Fruit fly (Drosophila melanogaster) whole organism, embryonic: Measurements from ENCODE around the gene Klp64D.

ENCODE experiments used
- Adf1 ChIP-seq: fragments of 200-800 bp; sonication (Bioruptor generic); IDR thresholded peaks from 2 replicates; pipeline ENCODE4 v1.3.6; 2022; ENCODE audit warnings: missing biosample characterization, missing genetic modification characterization
- Aef1 ChIP-seq: fragments of 200-800 bp; sonication (Bioruptor generic); IDR thresholded peaks from 3 replicates; pipeline ENCODE4 v1.3.6; 2022; ENCODE audit warnings: missing biosample characterization, missing genetic modification characterization
- CG10431 ChIP-seq: fragments of 200-800 bp; sonication (Bioruptor generic); optimal IDR thresholded peaks from 3 replicates; lab custom pipeline; 2018; ENCODE audit warnings: missing biosample characterization, mild to moderate bottlenecking, missing genetic modification characterization
- CG11456 ChIP-seq: fragments of 200-800 bp; sonication (Bioruptor generic); IDR thresholded peaks from 3 replicates; pipeline ENCODE4 v1.3.6; 2022; ENCODE audit warnings: missing biosample characterization, missing genetic modification characterization
- CG11504 ChIP-seq: fragments of 200-800 bp; sonication (Bioruptor generic); optimal IDR thresholded peaks from 3 replicates; lab custom pipeline; 2019; ENCODE audit warnings: missing biosample characterization, mild to moderate bottlenecking, missing genetic modification characterization, moderate library complexity
- CG12769 ChIP-seq: fragments of 200-800 bp; sonication (Bioruptor generic); optimal IDR thresholded peaks from 2 replicates; lab custom pipeline; 2019; ENCODE audit warnings: missing biosample characterization, mild to moderate bottlenecking, missing genetic modification characterization, moderate library complexity
- CG13123 ChIP-seq: fragments of 200-800 bp; sonication (Bioruptor generic); optimal IDR thresholded peaks from 2 replicates; lab custom pipeline; 2016; ENCODE audit warnings: missing biosample characterization, missing genetic modification characterization
- CG13424 ChIP-seq: fragments of 200-800 bp; sonication (Bioruptor generic); optimal IDR thresholded peaks from 2 replicates; lab custom pipeline; 2019; ENCODE audit warnings: missing biosample characterization, mild to moderate bottlenecking, missing genetic modification characterization, moderate library complexity
- CG17612 ChIP-seq: fragments of 200-800 bp; sonication (Bioruptor generic); IDR thresholded peaks from 2 replicates; pipeline ENCODE4 v1.3.6; 2022; ENCODE audit warnings: missing biosample characterization, missing genetic modification characterization
- CG18599 ChIP-seq: fragments of 200-800 bp; sonication (Bioruptor generic); optimal IDR thresholded peaks from 3 replicates; lab custom pipeline; 2017; ENCODE audit warnings: missing biosample characterization, missing genetic modification characterization, mild to moderate bottlenecking, moderate library complexity, missing genetic modification reagents
- CG2889 ChIP-seq: fragments of 200-800 bp; sonication (Bioruptor generic); IDR thresholded peaks from 3 replicates; pipeline ENCODE4 v1.3.6; 2022; ENCODE audit warnings: missing biosample characterization, missing genetic modification characterization
- CG43689 ChIP-seq: fragments of 200-800 bp; sonication (Bioruptor generic); IDR thresholded peaks from 2 replicates; pipeline ENCODE4 v1.3.6; 2022; ENCODE audit warnings: missing biosample characterization, missing genetic modification characterization
- CG8944 ChIP-seq: fragments of 200-800 bp; sonication (Bioruptor generic); optimal IDR thresholded peaks from 3 replicates; lab custom pipeline; 2016; ENCODE audit warnings: missing biosample characterization, missing genetic modification characterization
- CTCF ChIP-seq: fragments of 200-800 bp; sonication (Bioruptor generic); optimal IDR thresholded peaks from 2 replicates; lab custom pipeline; 2017; ENCODE audit warnings: missing biosample characterization, mild to moderate bottlenecking, missing genetic modification characterization, moderate library complexity
- D19A ChIP-seq: fragments of 200-800 bp; optimal IDR thresholded peaks from 3 replicates; lab custom pipeline; 2019; ENCODE audit warnings: missing biosample characterization, mild to moderate bottlenecking, missing genetic modification characterization, moderate library complexity
- D19B ChIP-seq: fragments of 200-800 bp; sonication (Bioruptor generic); optimal IDR thresholded peaks from 2 replicates; lab custom pipeline; 2017; ENCODE audit warnings: missing biosample characterization, mild to moderate bottlenecking, missing genetic modification characterization
- Drgx ChIP-seq: fragments of 200-800 bp; sonication (Bioruptor generic); IDR thresholded peaks from 2 replicates; pipeline ENCODE4 v1.3.6; 2022; ENCODE audit warnings: missing biosample characterization, missing genetic modification characterization
- Elba2 ChIP-seq: fragments of 200-800 bp; sonication (Bioruptor generic); optimal IDR thresholded peaks from 3 replicates; lab custom pipeline; 2016; ENCODE audit warnings: missing biosample characterization, missing genetic modification characterization
- HHEX ChIP-seq: fragments of 200-800 bp; sonication (Bioruptor generic); optimal IDR thresholded peaks from 3 replicates; lab custom pipeline; 2017; ENCODE audit warnings: missing biosample characterization, mild to moderate bottlenecking, missing genetic modification characterization, missing genetic modification reagents
- Lhr ChIP-seq: fragments of 200-800 bp; sonication (Bioruptor generic); optimal IDR thresholded peaks from 3 replicates; lab custom pipeline; 2017; ENCODE audit warnings: mild to moderate bottlenecking, missing biosample characterization, missing genetic modification reagents, missing genetic modification characterization
- Mrtf ChIP-seq: fragments of 200-800 bp; sonication (Bioruptor generic); IDR thresholded peaks from 3 replicates; pipeline ENCODE4 v1.3.6; 2022; ENCODE audit warnings: missing biosample characterization, missing genetic modification characterization
- Oli ChIP-seq: fragments of 200-800 bp; sonication (Bioruptor generic); optimal IDR thresholded peaks from 2 replicates; lab custom pipeline; 2018; ENCODE audit warnings: missing biosample characterization, mild to moderate bottlenecking, missing genetic modification characterization, moderate library complexity
- Six4 ChIP-seq: fragments of 200-800 bp; sonication (Bioruptor generic); optimal IDR thresholded peaks from 2 replicates; lab custom pipeline; 2016; ENCODE audit warnings: missing biosample characterization, missing genetic modification characterization
- Trl ChIP-seq, 3 experiments: fragments of >200 bp in 2 of 3; fragments of 200-800 bp in 1 of 3; sonication (Bioruptor generic) in 1 of 3; optimal IDR thresholded peaks; 2 replicates in 1 of 3; 3 replicates in 2 of 3; lab custom pipeline; 2016 to 2017; ENCODE audit warnings: missing biosample characterization in 1 of 3, missing genetic modification characterization in 1 of 3
- bigmax ChIP-seq: fragments of 200-800 bp; sonication (Bioruptor generic); optimal IDR thresholded peaks from 2 replicates; lab custom pipeline; 2018; ENCODE audit warnings: missing biosample characterization, mild to moderate bottlenecking, missing genetic modification characterization
- chinmo ChIP-seq: fragments of 200-800 bp; sonication (Bioruptor generic); IDR thresholded peaks from 4 replicates; pipeline ENCODE4 v1.3.6; 2022; ENCODE audit warnings: missing biosample characterization, missing genetic modification characterization; ENCODE audit not compliant: partially characterized antibody
- fd96Cb ChIP-seq: fragments of 200-800 bp; sonication (Bioruptor generic); optimal IDR thresholded peaks from 2 replicates; lab custom pipeline; 2018; ENCODE audit warnings: missing biosample characterization, mild to moderate bottlenecking, missing genetic modification characterization, moderate library complexity
- ftz-f1 ChIP-seq: fragments of 200-800 bp; sonication (Bioruptor generic); optimal IDR thresholded peaks from 2 replicates; lab custom pipeline; 2016; ENCODE audit warnings: missing biosample characterization, missing genetic modification characterization
- hb ChIP-seq: fragments of 200-800 bp; sonication (Bioruptor generic); IDR thresholded peaks from 3 replicates; pipeline ENCODE4 v1.3.6; 2022; ENCODE audit warnings: missing biosample characterization, missing genetic modification characterization; ENCODE audit not compliant: partially characterized antibody
- hbn ChIP-seq: fragments of 200-800 bp; sonication (Bioruptor generic); IDR thresholded peaks from 2 replicates; pipeline ENCODE4 v1.3.6; 2022; ENCODE audit warnings: missing biosample characterization, missing genetic modification characterization; ENCODE audit not compliant: partially characterized antibody
- hkb ChIP-seq, 2 experiments: fragments of 200-800 bp in 1 of 2; fragments of >200 bp in 1 of 2; sonication (Bioruptor generic) in 1 of 2; IDR thresholded peaks in 1 of 2; optimal IDR thresholded peaks in 1 of 2; 2 replicates each; pipeline versions ENCODE4 v1.3.6 to Lab custom; 2017 to 2022; ENCODE audit warnings: missing biosample characterization in 1 of 2, missing genetic modification characterization in 1 of 2
- ind ChIP-seq: fragments of 200-800 bp; sonication (Bioruptor generic); optimal IDR thresholded peaks from 3 replicates; lab custom pipeline; 2016; ENCODE audit warnings: missing biosample characterization, missing genetic modification characterization
- insv ChIP-seq, 2 experiments: fragments of 200-800 bp; sonication (Bioruptor generic); optimal IDR thresholded peaks; 3 replicates each; lab custom pipeline; 2016 to 2018; ENCODE audit warnings: missing biosample characterization in 2 of 2, missing genetic modification characterization in 2 of 2
- jumu ChIP-seq: fragments of 200-800 bp; sonication (Bioruptor generic); optimal IDR thresholded peaks from 3 replicates; lab custom pipeline; 2016; ENCODE audit warnings: missing biosample characterization, missing genetic modification characterization
- klu ChIP-seq: fragments of 200-800 bp; sonication (Bioruptor generic); IDR thresholded peaks from 2 replicates; pipeline ENCODE4 v1.3.6; 2022; ENCODE audit warnings: missing biosample characterization, missing genetic modification characterization
- lab ChIP-seq: fragments of 200-800 bp; sonication (Bioruptor generic); optimal IDR thresholded peaks from 3 replicates; lab custom pipeline; 2017; ENCODE audit warnings: missing biosample characterization, missing genetic modification characterization, mild to moderate bottlenecking, moderate library complexity, missing genetic modification reagents
- odd ChIP-seq: fragments of 200-800 bp; sonication (Bioruptor generic); optimal IDR thresholded peaks from 2 replicates; lab custom pipeline; 2017; ENCODE audit warnings: missing biosample characterization, mild to moderate bottlenecking, missing genetic modification characterization
- pnt ChIP-seq: fragments of 200-800 bp; sonication (Bioruptor generic); optimal IDR thresholded peaks from 3 replicates; lab custom pipeline; 2016; ENCODE audit warnings: missing biosample characterization, missing genetic modification characterization
- psq ChIP-seq: fragments of 200-800 bp; sonication (Bioruptor generic); optimal IDR thresholded peaks from 2 replicates; lab custom pipeline; 2017; ENCODE audit warnings: missing biosample characterization, missing genetic modification characterization
- ro ChIP-seq: fragments of 200-800 bp; sonication (Bioruptor generic); IDR thresholded peaks from 2 replicates; pipeline ENCODE4 v1.3.6; 2022; ENCODE audit warnings: missing biosample characterization, missing genetic modification characterization
- sim ChIP-seq: fragments of 200-800 bp; sonication (Bioruptor generic); IDR thresholded peaks from 2 replicates; pipeline ENCODE4 v1.3.6; 2022; ENCODE audit warnings: missing biosample characterization, missing genetic modification characterization
- stc ChIP-seq: fragments of 200-800 bp; sonication (Bioruptor generic); IDR thresholded peaks from 2 replicates; pipeline ENCODE4 v1.3.6; 2022; ENCODE audit warnings: missing biosample characterization, missing genetic modification characterization
- vnd ChIP-seq: fragments of 200-800 bp; sonication (Bioruptor generic); IDR thresholded peaks from 3 replicates; pipeline ENCODE4 v1.3.6; 2022; ENCODE audit warnings: missing biosample characterization, missing genetic modification characterization; ENCODE audit not compliant: partially characterized antibody
- wdn ChIP-seq: fragments of 200-800 bp; sonication (Bioruptor generic); IDR thresholded peaks from 2 replicates; pipeline ENCODE4 v1.3.6; 2022; ENCODE audit warnings: missing biosample characterization, missing genetic modification characterization

Klp64D gene

dm6 chr3L:5385762-5386161 lies 26.6 kb upstream of the Klp64D start (continued):
- TF ChIP-seq chinmo (GFP tag; lab: Robert Waterston, UW) (no peak), Oli (tag; lab: Kevin White, UChicago) (no peak), psq (GFP tag; lab: Kevin White, UChicago) (no peak), wdn (GFP tag; lab: Robert Waterston, UW) (no peak), lab (peak; percentile 37), ftz-f1 (GFP tag; lab: Kevin White, UChicago) (no peak), Adf1 (no peak), odd (GFP tag; lab: Kevin White, UChicago) (no peak), klu (no peak), CG11504 (tag; lab: Kevin White, UChicago) (peak; percentile 46), pnt (GFP tag; lab: Kevin White, UChicago) (no peak), D19B (no peak), ro (GFP tag; lab: Robert Waterston, UW) (no peak), CG13424 (no peak), hbn (GFP tag; lab: Robert Waterston, UW) (no peak), bigmax (no peak), Lhr (no peak), fd96Cb (tag; lab: Kevin White, UChicago) (peak; percentile 18), CG43689 (GFP tag; lab: Robert Waterston, UW) (no peak), CTCF (GFP tag; lab: Kevin White, UChicago) (no peak), Mrtf (GFP tag; lab: Robert Waterston, UW) (no peak), Drgx (peak; percentile 68), Elba2 (no peak), Trl (optimal IDR thresholded peaks at IDR 0.05; lab: Kevin White, UChicago) (no peak), Trl (GFP tag; optimal IDR thresholded peaks at IDR 0.05; lab: Kevin White, UChicago) (no peak), stc (GFP tag; lab: Robert Waterston, UW) (no peak), Six4 (GFP tag; lab: Kevin White, UChicago) (no peak), CG12769 (tag; lab: Kevin White, UChicago) (no peak), CG10431 (no peak), vnd (GFP tag; lab: Robert Waterston, UW) (no peak), CG17612 (GFP tag; lab: Robert Waterston, UW) (no peak), CG11456 (GFP tag; lab: Robert Waterston, UW) (no peak), CG8944 (GFP tag; lab: Kevin White, UChicago) (no peak), insv (GFP tag; optimal IDR thresholded peaks at IDR 0.05; lab: Kevin White, UChicago) (no peak), ind (GFP tag; lab: Kevin White, UChicago) (no peak), D19A (no peak), HHEX (GFP tag; lab: Kevin White, UChicago) (no peak), hkb (optimal IDR thresholded peaks at IDR 0.05; lab: Kevin White, UChicago) (no peak), hkb (GFP tag; IDR thresholded peaks at IDR 0.05; lab: Robert Waterston, UW) (no peak), CG18599 (GFP tag; lab: Kevin White, UChicago) (peak; percentile 27), CG2889 (GFP tag; lab: Robert Waterston, UW) (no peak), jumu (no peak), sim (GFP tag; lab: Robert Waterston, UW) (no peak), hb (GFP tag; lab: Robert Waterston, UW) (no peak), CG13123 (GFP tag; lab: Kevin White, UChicago) (no peak), Aef1 (GFP tag; lab: Robert Waterston, UW) (peak; percentile 34; the same call in 1 of the 3 replicates)
